Fruit fly (Drosophila melanogaster) whole organism, embryonic: ENCODE measurements around the gene aop.
A peak's percentile ranks its signal among the peaks of the same experiment; 100 is the strongest.

ENCODE experiments used
- ATbp ChIP-seq: fragments of 200-800 bp; sonication (Bioruptor generic); optimal IDR thresholded peaks from 2 replicates; lab custom pipeline; 2017; ENCODE audit warnings: missing biosample characterization, mild to moderate bottlenecking, missing genetic modification characterization, missing genetic modification reagents
- Ada2b ChIP-seq: fragments of 200-800 bp; sonication (Bioruptor generic); IDR thresholded peaks from 2 replicates; pipeline ENCODE4 v1.3.6; 2022; ENCODE audit warnings: missing biosample characterization, missing genetic modification characterization
- Blimp-1 ChIP-seq: fragments of 200-800 bp; sonication (Bioruptor generic); optimal IDR thresholded peaks from 3 replicates; lab custom pipeline; 2018; ENCODE audit warnings: missing biosample characterization, missing genetic modification characterization, mild to moderate bottlenecking, moderate library complexity, missing genetic modification reagents
- CG10321 ChIP-seq: fragments of 200-800 bp; sonication (Bioruptor generic); IDR thresholded peaks from 2 replicates; pipeline ENCODE4 v1.3.6; 2022; ENCODE audit warnings: missing biosample characterization, missing genetic modification characterization
- CG10543 ChIP-seq: fragments of 200-800 bp; sonication (Bioruptor generic); optimal IDR thresholded peaks from 3 replicates; lab custom pipeline; 2017; ENCODE audit warnings: missing biosample characterization, mild to moderate bottlenecking, missing genetic modification characterization, moderate library complexity
- CG12071 ChIP-seq: fragments of 200-800 bp; sonication (Bioruptor generic); optimal IDR thresholded peaks from 3 replicates; lab custom pipeline; 2018; ENCODE audit warnings: missing biosample characterization, mild to moderate bottlenecking, missing genetic modification characterization
- CG13894 ChIP-seq: fragments of 200-800 bp; sonication (Bioruptor generic); optimal IDR thresholded peaks from 3 replicates; lab custom pipeline; 2018; ENCODE audit warnings: missing biosample characterization, mild to moderate bottlenecking, missing genetic modification characterization, moderate library complexity
- CG14441 ChIP-seq: fragments of 200-800 bp; sonication (Bioruptor generic); IDR thresholded peaks from 2 replicates; pipeline ENCODE4 v1.3.6; 2022; ENCODE audit warnings: missing biosample characterization, missing genetic modification characterization
- CG15514 ChIP-seq: fragments of 200-800 bp; sonication (Bioruptor generic); optimal IDR thresholded peaks from 3 replicates; lab custom pipeline; 2017; ENCODE audit warnings: missing biosample characterization, missing genetic modification characterization, mild to moderate bottlenecking, moderate library complexity, missing genetic modification reagents
- CG2199 ChIP-seq: fragments of 200-800 bp; sonication (Bioruptor generic); IDR thresholded peaks from 3 replicates; pipeline ENCODE4 v1.3.6; 2022; ENCODE audit warnings: missing biosample characterization, missing genetic modification characterization
- CG30403 ChIP-seq: fragments of 200-800 bp; sonication (Bioruptor generic); optimal IDR thresholded peaks from 3 replicates; lab custom pipeline; 2016; ENCODE audit warnings: missing biosample characterization, missing genetic modification characterization
- CG32532 ChIP-seq: fragments of 200-800 bp; sonication (Bioruptor generic); IDR thresholded peaks from 2 replicates; pipeline ENCODE4 v1.3.6; 2022; ENCODE audit warnings: missing biosample characterization, missing genetic modification characterization
- CG32772 ChIP-seq: fragments of 200-800 bp; sonication (Bioruptor generic); IDR thresholded peaks from 2 replicates; pipeline ENCODE4 v1.3.6; 2022; ENCODE audit warnings: missing biosample characterization, missing genetic modification characterization
- CG3281 ChIP-seq: fragments of 200-800 bp; sonication (Bioruptor generic); optimal IDR thresholded peaks from 3 replicates; lab custom pipeline; 2017; ENCODE audit warnings: missing biosample characterization, mild to moderate bottlenecking, missing genetic modification characterization
- CG34224 ChIP-seq: fragments of 200-800 bp; sonication (Bioruptor generic); IDR thresholded peaks from 3 replicates; pipeline ENCODE4 v1.3.6; 2022; ENCODE audit warnings: missing biosample characterization, missing genetic modification characterization; ENCODE audit not compliant: partially characterized antibody
- CG3726 ChIP-seq: fragments of 200-800 bp; sonication (Bioruptor generic); IDR thresholded peaks from 3 replicates; pipeline ENCODE4, ENCODE4 v1.3.6; 2022; ENCODE audit warnings: missing biosample characterization, missing genetic modification characterization
- CG4730 ChIP-seq: fragments of 200-800 bp; sonication (Bioruptor generic); IDR thresholded peaks from 2 replicates; pipeline ENCODE4 v1.3.6; 2022; ENCODE audit warnings: missing biosample characterization, missing genetic modification characterization
- CG7271 ChIP-seq: fragments of 200-800 bp; sonication (Bioruptor generic); optimal IDR thresholded peaks from 2 replicates; lab custom pipeline; 2018; ENCODE audit warnings: missing biosample characterization, mild to moderate bottlenecking, missing genetic modification characterization, moderate library complexity
- CG8765 ChIP-seq: fragments of 200-800 bp; sonication (Bioruptor generic); IDR thresholded peaks from 2 replicates; pipeline ENCODE4 v1.3.6; 2022; ENCODE audit warnings: missing biosample characterization, missing genetic modification characterization
- CkIIα-i1 ChIP-seq: fragments of 200-800 bp; sonication (Bioruptor generic); IDR thresholded peaks from 2 replicates; pipeline ENCODE4 v1.3.6; 2022; ENCODE audit warnings: missing biosample characterization, missing genetic modification characterization
- Deaf1 ChIP-seq: fragments of 200-800 bp; optimal IDR thresholded peaks from 3 replicates; lab custom pipeline; 2019; ENCODE audit warnings: missing biosample characterization, mild to moderate bottlenecking, missing genetic modification characterization, moderate library complexity
- ERR ChIP-seq: fragments of 200-800 bp; sonication (Bioruptor generic); optimal IDR thresholded peaks from 2 replicates; lab custom pipeline; 2016; ENCODE audit warnings: missing biosample characterization, missing genetic modification characterization
- Eip74EF ChIP-seq, 2 experiments: fragments of 200-800 bp in 1 of 2; fragments of >200 bp in 1 of 2; sonication (Bioruptor generic) in 1 of 2; optimal IDR thresholded peaks; 2 replicates each; lab custom pipeline; 2017 to 2019; ENCODE audit warnings: missing biosample characterization in 2 of 2, missing genetic modification characterization in 2 of 2, mild to moderate bottlenecking in 1 of 2, moderate library complexity in 1 of 2
- Fer3 ChIP-seq: fragments of 200-800 bp; sonication (Bioruptor generic); optimal IDR thresholded peaks from 2 replicates; lab custom pipeline; 2018; ENCODE audit warnings: missing biosample characterization, mild to moderate bottlenecking, missing genetic modification characterization, moderate library complexity
- HmgD ChIP-seq: fragments of 200-800 bp; sonication (Bioruptor generic); optimal IDR thresholded peaks from 3 replicates; lab custom pipeline; 2016; ENCODE audit warnings: missing biosample characterization, missing genetic modification characterization
- HmgZ ChIP-seq: fragments of 200-800 bp; sonication (Bioruptor generic); optimal IDR thresholded peaks from 2 replicates; lab custom pipeline; 2018; ENCODE audit warnings: missing biosample characterization, mild to moderate bottlenecking, missing genetic modification characterization
- Hsf ChIP-seq: fragments of 200-800 bp; sonication (Bioruptor generic); optimal IDR thresholded peaks from 3 replicates; lab custom pipeline; 2016; ENCODE audit warnings: missing biosample characterization, missing genetic modification characterization
- NFAT ChIP-seq: fragments of 200-800 bp; sonication (Bioruptor generic); IDR thresholded peaks from 2 replicates; pipeline ENCODE4 v1.3.6; 2022; ENCODE audit warnings: missing biosample characterization, missing genetic modification characterization
- Nf-YA ChIP-seq: fragments of 200-800 bp; sonication (Bioruptor generic); IDR thresholded peaks from 2 replicates; pipeline ENCODE4 v1.3.6; 2022; ENCODE audit warnings: missing biosample characterization, missing genetic modification characterization
- Nf-YB ChIP-seq: fragments of 200-800 bp; sonication (Bioruptor generic); optimal IDR thresholded peaks from 3 replicates; lab custom pipeline; 2019; ENCODE audit warnings: missing biosample characterization, mild to moderate bottlenecking, missing genetic modification characterization, moderate library complexity
- Nf-YC ChIP-seq: fragments of 200-800 bp; optimal IDR thresholded peaks from 3 replicates; lab custom pipeline; 2019; ENCODE audit warnings: missing biosample characterization, mild to moderate bottlenecking, missing genetic modification characterization, moderate library complexity
- PHDP ChIP-seq: fragments of 200-800 bp; sonication (Bioruptor generic); optimal IDR thresholded peaks from 3 replicates; lab custom pipeline; 2018; ENCODE audit warnings: missing biosample characterization, mild to moderate bottlenecking, missing genetic modification characterization, moderate library complexity
- Sox100B ChIP-seq: fragments of 200-800 bp; sonication (Bioruptor generic); optimal IDR thresholded peaks from 3 replicates; lab custom pipeline; 2018; ENCODE audit warnings: missing biosample characterization, mild to moderate bottlenecking, missing genetic modification characterization
- aop ChIP-seq: fragments of 200-800 bp; sonication (Bioruptor generic); IDR thresholded peaks from 2 replicates; pipeline ENCODE4 v1.3.6; 2022; ENCODE audit warnings: missing biosample characterization, missing genetic modification characterization
- chinmo ChIP-seq: fragments of 200-800 bp; sonication (Bioruptor generic); IDR thresholded peaks from 4 replicates; pipeline ENCODE4 v1.3.6; 2022; ENCODE audit warnings: missing biosample characterization, missing genetic modification characterization; ENCODE audit not compliant: partially characterized antibody
- crol ChIP-seq: fragments of 200-800 bp; sonication (Bioruptor generic); IDR thresholded peaks from 2 replicates; pipeline ENCODE4 v1.3.6; 2022; ENCODE audit warnings: missing biosample characterization, missing genetic modification characterization
- fd96Cb ChIP-seq: fragments of 200-800 bp; sonication (Bioruptor generic); optimal IDR thresholded peaks from 2 replicates; lab custom pipeline; 2018; ENCODE audit warnings: missing biosample characterization, mild to moderate bottlenecking, missing genetic modification characterization, moderate library complexity
- grau ChIP-seq: fragments of 200-800 bp; optimal IDR thresholded peaks from 3 replicates; lab custom pipeline; 2019; ENCODE audit warnings: missing biosample characterization, mild to moderate bottlenecking, missing genetic modification characterization, moderate library complexity
- insv ChIP-seq, 2 experiments: fragments of 200-800 bp; sonication (Bioruptor generic); optimal IDR thresholded peaks; 3 replicates each; lab custom pipeline; 2016 to 2018; ENCODE audit warnings: missing biosample characterization in 2 of 2, missing genetic modification characterization in 2 of 2
- lbe ChIP-seq: fragments of 200-800 bp; sonication (Bioruptor generic); optimal IDR thresholded peaks from 2 replicates; lab custom pipeline; 2016; ENCODE audit warnings: missing biosample characterization, mild to moderate bottlenecking, missing genetic modification characterization
- nom ChIP-seq: fragments of 200-800 bp; sonication (Bioruptor generic); optimal IDR thresholded peaks from 2 replicates; lab custom pipeline; 2017; ENCODE audit warnings: missing biosample characterization, missing genetic modification characterization, mild to moderate bottlenecking, moderate library complexity, missing genetic modification reagents
- psq ChIP-seq: fragments of 200-800 bp; sonication (Bioruptor generic); optimal IDR thresholded peaks from 2 replicates; lab custom pipeline; 2017; ENCODE audit warnings: missing biosample characterization, missing genetic modification characterization
- ro ChIP-seq: fragments of 200-800 bp; sonication (Bioruptor generic); IDR thresholded peaks from 2 replicates; pipeline ENCODE4 v1.3.6; 2022; ENCODE audit warnings: missing biosample characterization, missing genetic modification characterization
- sd ChIP-seq: fragments of 200-800 bp; sonication (Bioruptor generic); optimal IDR thresholded peaks from 3 replicates; lab custom pipeline; 2018; ENCODE audit warnings: missing biosample characterization, mild to moderate bottlenecking, missing genetic modification characterization, moderate library complexity
- toy ChIP-seq: fragments of 200-800 bp; sonication (Bioruptor generic); IDR thresholded peaks from 2 replicates; pipeline ENCODE4 v1.3.6; 2022; ENCODE audit warnings: missing biosample characterization, missing genetic modification characterization
- zfh2 ChIP-seq: fragments of 200-800 bp; sonication (Bioruptor generic); optimal IDR thresholded peaks from 2 replicates; lab custom pipeline; 2016; ENCODE audit warnings: missing biosample characterization, missing genetic modification characterization

The aop gene

dm6 chr2L:2171366-2172078, 7.0 kb downstream of the aop start (continued):
- TF ChIP-seq CG3726 (GFP tag; lab: Robert Waterston, UW) (no peak), CG7271 (tag; lab: Kevin White, UChicago) (no peak), CG10543 (GFP tag; lab: Kevin White, UChicago) (peak; percentile 71), Hsf (GFP tag; lab: Kevin White, UChicago) (no peak), crol (peak; percentile 95), chinmo (peak; percentile 52; the same call in 1 of the 4 replicates), grau (peak; percentile 57), CG14441 (peak; percentile 54), ro (no peak), ATbp (peak; percentile 25), PHDP (tag; lab: Kevin White, UChicago) (no peak), CG3281 (GFP tag; lab: Kevin White, UChicago) (peak; percentile 13), CG12071 (GFP tag; lab: Kevin White, UChicago) (peak; percentile 3), Nf-YB (peak; percentile 73), Nf-YC (tag; lab: Kevin White, UChicago) (peak; percentile 49), aop (GFP tag; lab: Robert Waterston, UW) (peak; percentile 99), HmgZ (tag; lab: Kevin White, UChicago) (peak; percentile 29), lbe (GFP tag; lab: Kevin White, UChicago) (peak; percentile 35), CG15514 (peak; percentile 26), CG32532 (peak; percentile 45; the same call in 1 of the 2 replicates)

- TF ChIP-seq zfh2 (GFP tag; lab: Kevin White, UChicago) (no peak), toy (GFP tag; lab: Robert Waterston, UW) (no peak), sd (tag; lab: Kevin White, UChicago) (peak; percentile 23), ERR (GFP tag; lab: Kevin White, UChicago) (no peak), CG34224 (0 out of 3 replicates have a peak, but pooled peaks have one; percentile 23), CkIIα-i1 (GFP tag; lab: Robert Waterston, UW) (no peak), HmgD (GFP tag; lab: Kevin White, UChicago) (no peak), CG32772 (no peak), nom (peak; percentile 2), Blimp-1 (GFP tag; lab: Kevin White, UChicago) (no peak), CG30403 (GFP tag; lab: Kevin White, UChicago) (no peak), CG10321 (GFP tag; lab: Robert Waterston, UW) (no peak), Nf-YA (GFP tag; lab: Robert Waterston, UW) (no peak), CG8765 (GFP tag; lab: Robert Waterston, UW) (no peak), Fer3 (no peak), Ada2b (GFP tag; lab: Robert Waterston, UW) (no peak), CG2199 (GFP tag; lab: Robert Waterston, UW) (no peak), Sox100B (GFP tag; lab: Kevin White, UChicago) (no peak), Eip74EF (GFP tag; optimal IDR thresholded peaks at IDR 0.05; lab: Kevin White, UChicago) (peak in 1 of 2 experiments; percentile 55), CG10543 (GFP tag; lab: Kevin White, UChicago) (peak; percentile 36), Deaf1 (tag; lab: Kevin White, UChicago) (peak; percentile 53), chinmo (peak; percentile 91; the same call in 3 of the 4 replicates), psq (GFP tag; lab: Kevin White, UChicago) (no peak), CG13894 (tag; lab: Kevin White, UChicago) (peak; percentile 11), insv (GFP tag; optimal IDR thresholded peaks at IDR 0.05; lab: Kevin White, UChicago) (no peak), crol (peak; percentile 56), fd96Cb (tag; lab: Kevin White, UChicago) (no peak), CG4730 (GFP tag; lab: Robert Waterston, UW) (no peak), NFAT (no peak)
- TF ChIP-seq, all 482 proteins: peak for 9
Observed at dm6 chr2L:2168894-2169456, 9.6 kb downstream of the aop start.
